In genomic region chr3L:14272109-14273070, dm6 we compare ENCODE assay signal across 6 fruit fly cellular contexts.
TF ChIP-seq lines count a peak whose summit lies in the region.

No protein-coding gene starts in this region.

- TF ChIP-seq CTCF in whole organism, embryonic (GFP tag; optimal IDR thresholded peaks at IDR 0.05; lab: Kevin White, UChicago) = peak; percentile 41

TF ChIP-seq in whole organism, 6 proteins besides CTCF, POLR2A, EP300 and RAD21:
- no peak for TF ChIP-seq pan (optimal IDR thresholded peaks at IDR 0.05; lab: Kevin White, UChicago)
- peak; percentile 67 to 82 for TF ChIP-seq EcR (GFP tag; optimal IDR thresholded peaks at IDR 0.05; lab: Kevin White, UChicago)

TF ChIP-seq in whole organism, adult, 20 proteins besides CTCF, POLR2A, EP300 and RAD21:
- TF ChIP-seq CG7045 (GFP tag; optimal IDR thresholded peaks at IDR 0.05; lab: Kevin White, UChicago) (no peak), bab1 (GFP tag; optimal IDR thresholded peaks at IDR 0.05; lab: Kevin White, UChicago) (peak; percentile 81), tj (GFP tag; optimal IDR thresholded peaks at IDR 0.05; lab: Kevin White, UChicago) (peak; percentile 49)

TF ChIP-seq in whole organism, embryonic, 481 proteins besides CTCF, POLR2A, EP300 and RAD21 (continues in another document):
- TF ChIP-seq CG4820 (GFP tag; optimal IDR thresholded peaks at IDR 0.05; lab: Kevin White, UChicago) = peak; percentile 89
- TF ChIP-seq CG6175 (GFP tag; IDR thresholded peaks at IDR 0.05; lab: Robert Waterston, UW) = no peak; the same call in 2 of the 3 replicates
- TF ChIP-seq CG2116 (GFP tag; optimal IDR thresholded peaks at IDR 0.05; lab: Kevin White, UChicago) = peak; percentile 71
- no peak for TF ChIP-seq emc (GFP tag; optimal IDR thresholded peaks at IDR 0.05; lab: Kevin White, UChicago)
- no peak for TF ChIP-seq cad (GFP tag; optimal IDR thresholded peaks at IDR 0.05; lab: Kevin White, UChicago)
- TF ChIP-seq Dad (GFP tag; optimal IDR thresholded peaks at IDR 0.05; lab: Kevin White, UChicago) = no peak
- TF ChIP-seq Dip2 (GFP tag; IDR thresholded peaks at IDR 0.05; lab: Robert Waterston, UW) = no peak
- peak; percentile 93 for TF ChIP-seq pros (GFP tag; optimal IDR thresholded peaks at IDR 0.05; lab: Kevin White, UChicago)
- TF ChIP-seq kah (GFP tag; optimal IDR thresholded peaks at IDR 0.05; lab: Kevin White, UChicago) = no peak
- TF ChIP-seq CG15011 (GFP tag; optimal IDR thresholded peaks at IDR 0.05; lab: Kevin White, UChicago) = peak; percentile 49
- TF ChIP-seq CG11696 (GFP tag; IDR thresholded peaks at IDR 0.05; lab: Robert Waterston, UW) = no peak
- TF ChIP-seq unpg (GFP tag; optimal IDR thresholded peaks at IDR 0.05; lab: Kevin White, UChicago) = peak; percentile 92
- peak; percentile 94 to 98 for TF ChIP-seq bsh (GFP tag; optimal IDR thresholded peaks at IDR 0.05; lab: Kevin White, UChicago)
- peak; percentile 62 for TF ChIP-seq CG5180 (GFP tag; optimal IDR thresholded peaks at IDR 0.05; lab: Kevin White, UChicago)
- no peak for TF ChIP-seq CkIIα-i1 (GFP tag; IDR thresholded peaks at IDR 0.05; lab: Robert Waterston, UW)
- no peak for TF ChIP-seq Side (GFP tag; optimal IDR thresholded peaks at IDR 0.05; lab: Kevin White, UChicago)
- TF ChIP-seq lola (GFP tag; optimal IDR thresholded peaks at IDR 0.05; lab: Kevin White, UChicago) = peak in 1 of 3 experiments; percentile 98
- TF ChIP-seq CG6683 (GFP tag; optimal IDR thresholded peaks at IDR 0.05; lab: Kevin White, UChicago) = peak; percentile 84
- peak; percentile 29 for TF ChIP-seq ems (GFP tag; optimal IDR thresholded peaks at IDR 0.05; lab: Kevin White, UChicago)
- TF ChIP-seq CG7556 (GFP tag; optimal IDR thresholded peaks at IDR 0.05; lab: Kevin White, UChicago) = peak; percentile 97
- TF ChIP-seq Blimp-1 (GFP tag; optimal IDR thresholded peaks at IDR 0.05; lab: Kevin White, UChicago) = peak; percentile 57

TF ChIP-seq in whole organism, prepupa, 60 proteins besides CTCF, POLR2A, EP300 and RAD21 (continues in another document):
- TF ChIP-seq CG8319 (GFP tag; optimal IDR thresholded peaks at IDR 0.05; lab: Kevin White, UChicago) (peak; percentile 45), Lpt (GFP tag; optimal IDR thresholded peaks at IDR 0.05; lab: Kevin White, UChicago) (peak; percentile 96), CG11902 (GFP tag; optimal IDR thresholded peaks at IDR 0.05; lab: Kevin White, UChicago) (peak; percentile 71), Hr4 (GFP tag; optimal IDR thresholded peaks at IDR 0.05; lab: Kevin White, UChicago) (peak; percentile 92), pdm3 (GFP tag; optimal IDR thresholded peaks at IDR 0.05; lab: Kevin White, UChicago) (peak; percentile 88), fd85E (GFP tag; optimal IDR thresholded peaks at IDR 0.05; lab: Kevin White, UChicago) (peak; percentile 69), fkh (GFP tag; optimal IDR thresholded peaks at IDR 0.05; lab: Kevin White, UChicago) (peak; percentile 73), Smox (GFP tag; optimal IDR thresholded peaks at IDR 0.05; lab: Kevin White, UChicago) (peak; percentile 90), ss (GFP tag; optimal IDR thresholded peaks at IDR 0.05; lab: Kevin White, UChicago) (peak; percentile 59 to 85), CG16779 (tag; optimal IDR thresholded peaks at IDR 0.05; lab: Kevin White, UChicago) (peak; percentile 97), CG3919 (GFP tag; optimal IDR thresholded peaks at IDR 0.05; lab: Kevin White, UChicago) (peak; percentile 96), Sox15 (GFP tag; optimal IDR thresholded peaks at IDR 0.05; lab: Kevin White, UChicago) (peak; percentile 90), dac (GFP tag; optimal IDR thresholded peaks at IDR 0.05; lab: Kevin White, UChicago) (peak; percentile 89), CG10669 (GFP tag; optimal IDR thresholded peaks at IDR 0.05; lab: Kevin White, UChicago) (peak; percentile 97), topi (GFP tag; optimal IDR thresholded peaks at IDR 0.05; lab: Kevin White, UChicago) (peak; percentile 81), CG11294 (GFP tag; IDR thresholded peaks at IDR 0.05; lab: Robert Waterston, UW) (peak; percentile 61; the same call in 1 of the 2 replicates), OdsH (GFP tag; optimal IDR thresholded peaks at IDR 0.05; lab: Kevin White, UChicago) (peak; percentile 97), Hr39 (GFP tag; optimal IDR thresholded peaks at IDR 0.05; lab: Kevin White, UChicago) (peak; percentile 68), dsx (GFP tag; optimal IDR thresholded peaks at IDR 0.05; lab: Kevin White, UChicago; ENCODE audit: poor library complexity, severe bottlenecking) (peak; percentile 97), Eip93F (GFP tag; optimal IDR thresholded peaks at IDR 0.05; lab: Kevin White, UChicago) (peak; percentile 74), CG6854 (GFP tag; optimal IDR thresholded peaks at IDR 0.05; lab: Kevin White, UChicago) (peak; percentile 94)

TF ChIP-seq in whole organism, pupa, 21 proteins besides CTCF, POLR2A, EP300 and RAD21:
- TF ChIP-seq CG15710 (tag; optimal IDR thresholded peaks at IDR 0.05; lab: Kevin White, UChicago) = peak; percentile 98
- peak; percentile 88 for TF ChIP-seq Pif1A (GFP tag; optimal IDR thresholded peaks at IDR 0.05; lab: Kevin White, UChicago)
- TF ChIP-seq CG34367 (tag; optimal IDR thresholded peaks at IDR 0.05; lab: Kevin White, UChicago) = peak; percentile 97
- TF ChIP-seq D1 (tag; optimal IDR thresholded peaks at IDR 0.05; lab: Kevin White, UChicago) = peak; percentile 16
- TF ChIP-seq rn (GFP tag; IDR thresholded peaks at IDR 0.05; lab: Robert Waterston, UW) = peak; percentile 70; the same call in 1 of the 2 replicates
- peak; percentile 46; the same call in 1 of the 2 replicates for TF ChIP-seq CG10348 (GFP tag; IDR thresholded peaks at IDR 0.05; lab: Robert Waterston, UW)
- no peak for TF ChIP-seq gl (tag; optimal IDR thresholded peaks at IDR 0.05; lab: Kevin White, UChicago)
- peak; percentile 98 for TF ChIP-seq CG17806 (tag; optimal IDR thresholded peaks at IDR 0.05; lab: Kevin White, UChicago)
- TF ChIP-seq CG4496 (GFP tag; IDR thresholded peaks at IDR 0.05; lab: Robert Waterston, UW) = peak; percentile 73; the same call in 2 of the 3 replicates
- peak; percentile 45; the same call in 1 of the 2 replicates for TF ChIP-seq CG12605 (GFP tag; IDR thresholded peaks at IDR 0.05; lab: Robert Waterston, UW)
- TF ChIP-seq Ets98B (GFP tag; IDR thresholded peaks at IDR 0.05; lab: Robert Waterston, UW) = peak; percentile 50
- peak; percentile 95 for TF ChIP-seq CG13204 (GFP tag; optimal IDR thresholded peaks at IDR 0.05; lab: Kevin White, UChicago)
- peak; percentile 88 for TF ChIP-seq Pif1B (GFP tag; optimal IDR thresholded peaks at IDR 0.05; lab: Kevin White, UChicago)
- TF ChIP-seq CG8301 (tag; optimal IDR thresholded peaks at IDR 0.05; lab: Kevin White, UChicago) = peak; percentile 58
- peak; percentile 97 for TF ChIP-seq EcR (GFP tag; optimal IDR thresholded peaks at IDR 0.05; lab: Kevin White, UChicago)
- peak; percentile 99 for TF ChIP-seq CG8159 (tag; optimal IDR thresholded peaks at IDR 0.05; lab: Kevin White, UChicago)
- TF ChIP-seq CG32121 (GFP tag; IDR thresholded peaks at IDR 0.05; lab: Robert Waterston, UW) = peak; percentile 87
- peak; percentile 73 for TF ChIP-seq CG9948 (tag; optimal IDR thresholded peaks at IDR 0.05; lab: Kevin White, UChicago)
- no peak; the same call in 2 of the 3 replicates for TF ChIP-seq fd96Ca (GFP tag; IDR thresholded peaks at IDR 0.05; lab: Robert Waterston, UW)
- peak; percentile 87 for TF ChIP-seq CG14655 (GFP tag; optimal IDR thresholded peaks at IDR 0.05; lab: Kevin White, UChicago)
- peak; percentile 97 for TF ChIP-seq Snoo (tag; optimal IDR thresholded peaks at IDR 0.05; lab: Kevin White, UChicago)

TF ChIP-seq in whole organism, wandering third instar larva, 38 proteins besides CTCF, POLR2A, EP300 and RAD21 (continues in another document):
- TF ChIP-seq br (GFP tag; optimal IDR thresholded peaks at IDR 0.05; lab: Kevin White, UChicago) (peak; percentile 37), usp (GFP tag; optimal IDR thresholded peaks at IDR 0.05; lab: Kevin White, UChicago) (no peak), CG9705 (GFP tag; optimal IDR thresholded peaks at IDR 0.05; lab: Kevin White, UChicago) (peak; percentile 88), h (GFP tag; optimal IDR thresholded peaks at IDR 0.05; lab: Kevin White, UChicago) (peak; percentile 92), Abd-B (GFP tag; optimal IDR thresholded peaks at IDR 0.05; lab: Kevin White, UChicago) (no peak), dmrt93B (GFP tag; optimal IDR thresholded peaks at IDR 0.05; lab: Kevin White, UChicago) (peak; percentile 92), pan (optimal IDR thresholded peaks at IDR 0.05; lab: Kevin White, UChicago) (no peak), CG32264 (GFP tag; optimal IDR thresholded peaks at IDR 0.05; lab: Kevin White, UChicago) (no peak), brk (GFP tag; optimal IDR thresholded peaks at IDR 0.05; lab: Kevin White, UChicago) (peak; percentile 82), tai (GFP tag; optimal IDR thresholded peaks at IDR 0.05; lab: Kevin White, UChicago) (no peak), jim (GFP tag; optimal IDR thresholded peaks at IDR 0.05; lab: Kevin White, UChicago) (no peak), Jra (GFP tag; optimal IDR thresholded peaks at IDR 0.05; lab: Kevin White, UChicago) (peak; percentile 36), rgr (GFP tag; optimal IDR thresholded peaks at IDR 0.05; lab: Kevin White, UChicago) (peak; percentile 91), CrebA (GFP tag; optimal IDR thresholded peaks at IDR 0.05; lab: Kevin White, UChicago; ENCODE audit: borderline replicate concordance) (peak; percentile 20), ey (GFP tag; optimal IDR thresholded peaks at IDR 0.05; lab: Kevin White, UChicago) (peak; percentile 58), Hr83 (GFP tag; optimal IDR thresholded peaks at IDR 0.05; lab: Kevin White, UChicago; ENCODE audit: poor library complexity, severe bottlenecking) (no peak), dl (GFP tag; optimal IDR thresholded peaks at IDR 0.05; lab: Kevin White, UChicago; ENCODE audit: insufficient read depth in 1 of 2, partially characterized antibody in 2 of 2) (peak; percentile 68 to 74), Rel (GFP tag; optimal IDR thresholded peaks at IDR 0.05; lab: Kevin White, UChicago) (peak; percentile 81), Rel (tag; optimal IDR thresholded peaks at IDR 0.05; lab: Kevin White, UChicago) (no peak), GATAd (GFP tag; optimal IDR thresholded peaks at IDR 0.05; lab: Kevin White, UChicago) (no peak), Hnf4 (GFP tag; optimal IDR thresholded peaks at IDR 0.05; lab: Kevin White, UChicago) (peak; percentile 38), N (GFP tag; optimal IDR thresholded peaks at IDR 0.05; lab: Kevin White, UChicago) (no peak), sv (GFP tag; optimal IDR thresholded peaks at IDR 0.05; lab: Kevin White, UChicago) (peak; percentile 67), HLH106 (tag; optimal IDR thresholded peaks at IDR 0.05; lab: Kevin White, UChicago) (peak; percentile 72), foxo (GFP tag; optimal IDR thresholded peaks at IDR 0.05; lab: Kevin White, UChicago) (peak in 1 of 2 experiments; percentile 93), Myc (optimal IDR thresholded peaks at IDR 0.05; lab: Kevin White, UChicago) (no peak), Hr78 (GFP tag; optimal IDR thresholded peaks at IDR 0.05; lab: Kevin White, UChicago) (no peak), fru (GFP tag; optimal IDR thresholded peaks at IDR 0.05; lab: Kevin White, UChicago) (peak; percentile 90), Sp1 (GFP tag; optimal IDR thresholded peaks at IDR 0.05; lab: Kevin White, UChicago) (peak; percentile 98)
